Worm (Caenorhabditis elegans) whole organism, L1 larva: ENCODE data around the gene lgc-15.
A peak's percentile ranks its signal among the peaks of the same experiment; 100 is the strongest.

Experiments used
- C34B4.2 ChIP-seq: sonication (generic microtip); optimal IDR thresholded peaks from 2 replicates; lab custom pipeline; 2017; ENCODE audit warnings: mild to moderate bottlenecking, missing genetic modification characterization, missing compliant biosample characterization
- F16B12.6 ChIP-seq: fragments of 150-350 bp; optimal IDR thresholded peaks from 2 replicates; lab custom pipeline; 2014; ENCODE audit warnings: missing biosample characterization, missing genetic modification characterization
- Y116A8C.19 ChIP-seq: sonication (generic microtip); optimal IDR thresholded peaks from 2 replicates; lab custom pipeline; 2016; ENCODE audit warnings: missing compliant biosample characterization, missing genetic modification characterization, borderline replicate concordance
- aha-1 ChIP-seq: fragments of 150-350 bp; optimal IDR thresholded peaks from 2 replicates; lab custom pipeline; 2014; ENCODE audit warnings: missing biosample characterization, missing genetic modification characterization
- aly-2 ChIP-seq: fragments of 150-350 bp; optimal IDR thresholded peaks from 2 replicates; lab custom pipeline; 2014; ENCODE audit warnings: missing biosample characterization, missing genetic modification characterization
- blmp-1 ChIP-seq: fragments of 150-350 bp; optimal IDR thresholded peaks from 2 replicates; lab custom pipeline; 2014; ENCODE audit warnings: missing biosample characterization, missing genetic modification characterization
- ceh-63 ChIP-seq: fragments of 200-800 bp; sonication (Bioruptor generic); optimal IDR thresholded peaks from 2 replicates; lab custom pipeline; 2018; ENCODE audit warnings: mild to moderate bottlenecking, missing genetic modification characterization, missing compliant biosample characterization
- ceh-82 ChIP-seq, 3 experiments: fragments of 150-350 bp in 1 of 3; sonication (generic microtip) in 2 of 3; optimal IDR thresholded peaks; 2 replicates each; lab custom pipeline; 2014 to 2017; ENCODE audit warnings: missing biosample characterization in 3 of 3, missing genetic modification characterization in 3 of 3
- ceh-90 ChIP-seq: sonication (generic microtip); optimal IDR thresholded peaks from 2 replicates; lab custom pipeline; 2016; ENCODE audit warnings: missing genetic modification characterization, missing compliant biosample characterization
- ces-1 ChIP-seq: fragments of 150-350 bp; optimal IDR thresholded peaks from 2 replicates; lab custom pipeline; 2014; ENCODE audit warnings: missing biosample characterization, missing genetic modification reagents, missing genetic modification characterization
- dsc-1 ChIP-seq: sonication (generic microtip); optimal IDR thresholded peaks from 2 replicates; lab custom pipeline; 2016; ENCODE audit warnings: mild to moderate bottlenecking, missing genetic modification characterization, missing compliant biosample characterization
- efl-1 ChIP-seq, 4 experiments: fragments of 150-350 bp; optimal IDR thresholded peaks in 3 of 4; peaks in 1 of 4; 1 replicate in 1 of 4; 2 replicates in 3 of 4; lab custom pipeline; 2014; ENCODE audit warnings: missing biosample characterization in 2 of 4, missing genetic modification characterization in 2 of 4, missing genetic modification reagents in 2 of 4
- egl-27 ChIP-seq, 2 experiments: fragments of 150-350 bp in 1 of 2; sonication (generic microtip); optimal IDR thresholded peaks; 3 replicates each; lab custom pipeline; 2017 to 2018; ENCODE audit warnings: missing biosample characterization in 2 of 2, missing genetic modification characterization in 2 of 2, missing genetic modification reagents in 2 of 2
- elt-2 ChIP-seq: sonication (generic microtip); optimal IDR thresholded peaks from 2 replicates; lab custom pipeline; 2016; ENCODE audit warnings: missing genetic modification characterization, mild to moderate bottlenecking, inconsistent platforms, missing compliant biosample characterization, missing genetic modification reagents
- elt-3 ChIP-seq, 6 experiments: fragments of 150-350 bp in 1 of 6; sonication (generic microtip); optimal IDR thresholded peaks; 2 replicates each; lab custom pipeline; 2017 to 2018; ENCODE audit warnings: missing biosample characterization in 6 of 6, missing genetic modification characterization in 6 of 6, inconsistent platforms in 1 of 6
- ets-5 ChIP-seq: fragments of 200-800 bp; sonication (Bioruptor generic); IDR thresholded peaks from 2 replicates; pipeline ENCODE4 v1.3.6; 2022; ENCODE audit warnings: missing genetic modification characterization, missing compliant biosample characterization
- fkh-4 ChIP-seq: sonication (generic microtip); optimal IDR thresholded peaks from 2 replicates; lab custom pipeline; 2016; ENCODE audit warnings: missing compliant biosample characterization, missing genetic modification characterization, borderline replicate concordance
- fkh-8 ChIP-seq: sonication (generic microtip); optimal IDR thresholded peaks from 2 replicates; lab custom pipeline; 2016; ENCODE audit warnings: mild to moderate bottlenecking, missing genetic modification characterization, missing compliant biosample characterization
- fos-1 ChIP-seq: fragments of 150-350 bp; optimal IDR thresholded peaks from 2 replicates; lab custom pipeline; 2014; ENCODE audit warnings: missing biosample characterization, missing genetic modification characterization
- grh-1 ChIP-seq: fragments of 200-800 bp; sonication (Bioruptor generic); IDR thresholded peaks from 2 replicates; pipeline ENCODE4 v1.3.6; 2022; ENCODE audit warnings: missing genetic modification reagents, missing genetic modification characterization, missing compliant biosample characterization
- isw-1 ChIP-seq: fragments of 200-800 bp; sonication (Bioruptor generic); IDR thresholded peaks from 2 replicates; pipeline ENCODE4 v1.3.6; 2022; ENCODE audit warnings: missing genetic modification characterization, missing compliant biosample characterization
- jun-1 ChIP-seq: fragments of 150-350 bp; optimal IDR thresholded peaks from 2 replicates; lab custom pipeline; 2014; ENCODE audit warnings: missing biosample characterization, missing genetic modification reagents, missing genetic modification characterization
- lin-13 ChIP-seq: fragments of 150-350 bp; optimal IDR thresholded peaks from 2 replicates; lab custom pipeline; 2014; ENCODE audit warnings: missing biosample characterization, missing genetic modification reagents, missing genetic modification characterization
- lin-14 ChIP-seq: fragments of 200-800 bp; sonication (Bioruptor generic); optimal IDR thresholded peaks from 2 replicates; lab custom pipeline; 2018; ENCODE audit warnings: mild to moderate bottlenecking, missing genetic modification characterization, moderate library complexity, missing compliant biosample characterization
- lin-35 ChIP-seq, 2 experiments: fragments of 150-350 bp; optimal IDR thresholded peaks; 2 replicates each; lab custom pipeline; 2014; ENCODE audit warnings: missing biosample characterization in 2 of 2, missing genetic modification characterization in 2 of 2, missing genetic modification reagents in 2 of 2
- lin-39 ChIP-seq: fragments of 150-350 bp; optimal IDR thresholded peaks from 2 replicates; lab custom pipeline; 2014; ENCODE audit warnings: missing biosample characterization, missing genetic modification reagents, missing genetic modification characterization
- lsy-2 ChIP-seq, 2 experiments: fragments of 150-350 bp; optimal IDR thresholded peaks; 2 replicates each; lab custom pipeline; 2014; ENCODE audit warnings: missing biosample characterization in 2 of 2, missing genetic modification characterization in 2 of 2
- mdl-1 ChIP-seq, 2 experiments: fragments of 150-350 bp; optimal IDR thresholded peaks; 2 replicates each; lab custom pipeline; 2014 to 2017; ENCODE audit warnings: missing biosample characterization in 2 of 2, missing genetic modification characterization in 2 of 2, inconsistent platforms in 1 of 2
- nhr-11 ChIP-seq: fragments of 150-350 bp; optimal IDR thresholded peaks from 2 replicates; lab custom pipeline; 2014; ENCODE audit warnings: missing biosample characterization, missing genetic modification characterization
- nhr-237 ChIP-seq: fragments of 150-350 bp; optimal IDR thresholded peaks from 2 replicates; lab custom pipeline; 2014; ENCODE audit warnings: missing biosample characterization, missing genetic modification characterization
- nhr-47 ChIP-seq: sonication (generic microtip); optimal IDR thresholded peaks from 2 replicates; lab custom pipeline; 2016; ENCODE audit warnings: mild to moderate bottlenecking, missing genetic modification characterization, moderate library complexity, missing compliant biosample characterization
- nhr-71 ChIP-seq: sonication (generic microtip); optimal IDR thresholded peaks from 2 replicates; lab custom pipeline; 2016; ENCODE audit warnings: mild to moderate bottlenecking, missing genetic modification characterization, moderate library complexity, missing compliant biosample characterization
- nhr-76 ChIP-seq: sonication (generic microtip); optimal IDR thresholded peaks from 2 replicates; lab custom pipeline; 2017; ENCODE audit warnings: missing biosample characterization, missing genetic modification characterization
- nhr-84 ChIP-seq: sonication (generic microtip); optimal IDR thresholded peaks from 2 replicates; lab custom pipeline; 2017; ENCODE audit warnings: missing biosample characterization, missing genetic modification characterization
- nhr-85 ChIP-seq: sonication (generic microtip); peaks from one replicate; lab custom pipeline; 2016; ENCODE audit warnings: missing genetic modification characterization, inconsistent platforms, missing compliant biosample characterization
- pqm-1 ChIP-seq: sonication (generic microtip); optimal IDR thresholded peaks from 3 replicates; lab custom pipeline; 2017; ENCODE audit warnings: missing biosample characterization, missing genetic modification characterization
- rnt-1 ChIP-seq: sonication (generic microtip); optimal IDR thresholded peaks from 2 replicates; lab custom pipeline; 2016; ENCODE audit warnings: mild to moderate bottlenecking, missing genetic modification characterization, moderate library complexity, missing compliant biosample characterization
- skn-1 ChIP-seq: fragments of 150-350 bp; optimal IDR thresholded peaks from 2 replicates; lab custom pipeline; 2014; ENCODE audit warnings: missing biosample characterization, missing genetic modification characterization
- snu-23 ChIP-seq: sonication (generic microtip); optimal IDR thresholded peaks from 2 replicates; lab custom pipeline; 2016; ENCODE audit warnings: missing genetic modification characterization, missing compliant biosample characterization
- sox-4 ChIP-seq: sonication (generic microtip); optimal IDR thresholded peaks from 2 replicates; lab custom pipeline; 2016; ENCODE audit warnings: missing genetic modification characterization, missing compliant biosample characterization
- swsn-7 ChIP-seq: sonication (generic microtip); optimal IDR thresholded peaks from 2 replicates; lab custom pipeline; 2016; ENCODE audit warnings: missing genetic modification characterization, missing compliant biosample characterization
- tbx-2 ChIP-seq: sonication (generic microtip); optimal IDR thresholded peaks from 2 replicates; lab custom pipeline; 2016; ENCODE audit warnings: missing genetic modification characterization, missing compliant biosample characterization
- tlp-1 ChIP-seq: fragments of 150-350 bp; optimal IDR thresholded peaks from 2 replicates; lab custom pipeline; 2014; ENCODE audit warnings: missing biosample characterization, missing genetic modification characterization
- unc-30 ChIP-seq: sonication (generic microtip); optimal IDR thresholded peaks from 2 replicates; lab custom pipeline; 2017; ENCODE audit warnings: missing biosample characterization, missing genetic modification characterization
- unc-62 ChIP-seq: fragments of 150-350 bp; optimal IDR thresholded peaks from 2 replicates; lab custom pipeline; 2014; ENCODE audit warnings: missing biosample characterization, missing genetic modification reagents, missing genetic modification characterization
- unc-86 ChIP-seq: sonication (generic microtip); optimal IDR thresholded peaks from 2 replicates; lab custom pipeline; 2016; ENCODE audit warnings: missing genetic modification characterization, missing compliant biosample characterization
- vab-15 ChIP-seq: sonication (generic microtip); optimal IDR thresholded peaks from 2 replicates; lab custom pipeline; 2017; ENCODE audit warnings: missing genotype, mild to moderate bottlenecking, missing genetic modification characterization, missing compliant biosample characterization
- xbp-1 ChIP-seq: sonication (generic microtip); optimal IDR thresholded peaks from 2 replicates; lab custom pipeline; 2016; ENCODE audit warnings: missing genetic modification characterization, missing compliant biosample characterization
- ztf-11 ChIP-seq, 2 experiments: sonication (generic microtip); optimal IDR thresholded peaks; 2 replicates each; lab custom pipeline; 2016 to 2017; ENCODE audit warnings: missing genetic modification characterization in 2 of 2, missing biosample characterization in 1 of 2, missing compliant biosample characterization in 1 of 2
- ztf-4 ChIP-seq: fragments of 150-350 bp; optimal IDR thresholded peaks from 2 replicates; lab custom pipeline; 2014; ENCODE audit warnings: missing biosample characterization, missing genetic modification characterization

The lgc-15 gene

ce11 chrX:12073764-12074163 is 40.4 kb upstream of the lgc-15 start, which contains the start of gene tmem-145:
Gene tmem-145, minus strand, starts transcription at chrX:12073864.
- no peak for TF ChIP-seq ztf-4 (tag; lab: Kevin White, UChicago)
- TF ChIP-seq isw-1 = no peak
- TF ChIP-seq lin-35 (GFP tag; optimal IDR thresholded peaks at IDR 0.05; lab: Kevin White, UChicago) = no peak
- no peak for TF ChIP-seq grh-1 (GFP tag; lab: Robert Waterston, UW)
- TF ChIP-seq ets-5 = no peak
- no peak for TF ChIP-seq nhr-76
- no peak for TF ChIP-seq nhr-237 (tag; lab: Kevin White, UChicago)
- no peak for TF ChIP-seq lin-13 (GFP tag; lab: Kevin White, UChicago)
- no peak for TF ChIP-seq fkh-4
- TF ChIP-seq blmp-1 (tag; lab: Kevin White, UChicago) = no peak
- TF ChIP-seq tbx-2 (tag; lab: Kevin White, UChicago) = no peak
- TF ChIP-seq lsy-2 (tag; optimal IDR thresholded peaks at IDR 0.05; lab: Kevin White, UChicago) = no peak
- TF ChIP-seq tlp-1 (tag; lab: Kevin White, UChicago) = no peak
- TF ChIP-seq elt-2 = no peak
- TF ChIP-seq rnt-1 (tag; lab: Kevin White, UChicago) = no peak
- TF ChIP-seq mdl-1 (tag; optimal IDR thresholded peaks at IDR 0.05; lab: Kevin White, UChicago) = no peak
- no peak for TF ChIP-seq efl-1 (optimal IDR thresholded peaks at IDR 0.05; lab: Kevin White, UChicago)
- no peak for TF ChIP-seq efl-1 (GFP tag; optimal IDR thresholded peaks at IDR 0.05 in 1 of 2; lab: Kevin White, UChicago)
- TF ChIP-seq swsn-7 (tag; lab: Kevin White, UChicago) = no peak
- TF ChIP-seq unc-86 (tag; lab: Kevin White, UChicago) = no peak

- peak; percentile 19 for TF ChIP-seq jun-1 (tag; lab: Kevin White, UChicago)
- no peak for TF ChIP-seq sox-4 (tag; lab: Kevin White, UChicago)
- TF ChIP-seq Y116A8C.19 = no peak
- peak; percentile 96 for TF ChIP-seq blmp-1 (tag; lab: Kevin White, UChicago)
- TF ChIP-seq C34B4.2 (tag; lab: Kevin White, UChicago) = no peak
- no peak for TF ChIP-seq aly-2 (tag; lab: Kevin White, UChicago)
- no peak for TF ChIP-seq vab-15 (tag; lab: Kevin White, UChicago)
- TF ChIP-seq nhr-84 = no peak
- no peak for TF ChIP-seq ceh-63
- peak; percentile 80 for TF ChIP-seq nhr-85
- TF ChIP-seq aha-1 (tag; lab: Kevin White, UChicago) = no peak
- peak; percentile 74 for TF ChIP-seq fkh-8
- no peak for TF ChIP-seq ces-1
- TF ChIP-seq unc-30 (tag; lab: Kevin White, UChicago) = no peak
- TF ChIP-seq egl-27 (tag; optimal IDR thresholded peaks at IDR 0.05; lab: Kevin White, UChicago) = no peak
- TF ChIP-seq lin-35 (GFP tag; optimal IDR thresholded peaks at IDR 0.05; lab: Kevin White, UChicago) = no peak
- TF ChIP-seq ztf-4 (tag; lab: Kevin White, UChicago) = no peak
- TF ChIP-seq nhr-71 (tag; lab: Kevin White, UChicago) = peak; percentile 37
- TF ChIP-seq tlp-1 (tag; lab: Kevin White, UChicago) = no peak
- TF ChIP-seq lin-14 (GFP tag; lab: Kevin White, UChicago) = peak; percentile 70
- TF ChIP-seq unc-62 (GFP tag; lab: Kevin White, UChicago) = no peak
- no peak for TF ChIP-seq skn-1 (tag; lab: Kevin White, UChicago)
- no peak for TF ChIP-seq lin-39
- TF ChIP-seq xbp-1 (tag; lab: Kevin White, UChicago) = no peak
- peak; percentile 31 for TF ChIP-seq nhr-47 (tag; lab: Kevin White, UChicago)
- peak in 1 of 2 experiments; percentile 2 for TF ChIP-seq lsy-2 (tag; optimal IDR thresholded peaks at IDR 0.05; lab: Kevin White, UChicago)
- no peak for TF ChIP-seq ztf-11 (tag; optimal IDR thresholded peaks at IDR 0.05; lab: Kevin White, UChicago)
- TF ChIP-seq swsn-7 (tag; lab: Kevin White, UChicago) = no peak
- TF ChIP-seq fos-1 (tag; lab: Kevin White, UChicago) = no peak
- TF ChIP-seq pqm-1 (tag; lab: Kevin White, UChicago) = no peak
- TF ChIP-seq dsc-1 = peak; percentile 16
- no peak for TF ChIP-seq F16B12.6
- TF ChIP-seq efl-1 (optimal IDR thresholded peaks at IDR 0.05; lab: Kevin White, UChicago) = no peak
- no peak for TF ChIP-seq efl-1 (GFP tag; optimal IDR thresholded peaks at IDR 0.05 in 1 of 2; lab: Kevin White, UChicago)
- TF ChIP-seq elt-3 (tag; optimal IDR thresholded peaks at IDR 0.05; lab: Kevin White, UChicago) = no peak
- no peak for TF ChIP-seq ceh-90 (tag; lab: Kevin White, UChicago)
- no peak for TF ChIP-seq nhr-11 (tag; lab: Kevin White, UChicago)
- TF ChIP-seq ceh-82 (tag; optimal IDR thresholded peaks at IDR 0.05; lab: Kevin White, UChicago) = peak in 2 of 3 experiments; percentile 15 to 21
- peak; percentile 25 for TF ChIP-seq snu-23 (GFP tag; lab: Kevin White, UChicago)
- TF ChIP-seq lin-13 (GFP tag; lab: Kevin White, UChicago) = no peak
These were observed 33.5 kb upstream of the lgc-15 start for ce11 chrX:12080581-12081162.
